Worm (Caenorhabditis elegans) whole organism, late embryonic: Measurements from ENCODE around the gene bbs-2.

Source experiments
- ama-1 ChIP-seq: fragments of 150-350 bp; optimal IDR thresholded peaks from 2 replicates; lab custom pipeline; 2014
- fkh-10 ChIP-seq: fragments of 150-350 bp; optimal IDR thresholded peaks from 2 replicates; lab custom pipeline; 2014; ENCODE audit warnings: missing biosample characterization, missing genetic modification reagents, missing genetic modification characterization
- fkh-6 ChIP-seq: sonication (generic microtip); optimal IDR thresholded peaks from 2 replicates; lab custom pipeline; 2016; ENCODE audit warnings: missing genetic modification characterization, missing compliant biosample characterization

DNA sequence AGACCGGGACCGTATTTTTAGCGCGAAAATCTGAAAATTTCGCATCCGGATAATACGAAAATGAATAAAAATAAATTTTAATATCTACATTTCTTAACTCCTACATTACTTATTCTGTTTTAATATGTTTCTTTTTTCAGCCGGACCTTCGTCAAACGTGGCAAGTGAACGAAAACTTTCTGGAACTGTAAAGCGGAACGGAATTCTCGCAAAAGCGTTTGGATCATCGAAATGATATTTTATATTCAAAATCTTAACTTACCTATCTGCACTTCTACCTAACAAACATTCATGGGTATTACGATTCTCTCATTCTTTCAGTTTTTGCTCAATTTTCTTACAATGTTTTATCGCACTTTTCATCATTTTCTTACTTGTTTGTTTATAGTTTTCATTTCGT lies 27.2 kb upstream of the bbs-2 start:
- no peak for TF ChIP-seq fkh-6 (tag; lab: Kevin White, UChicago)
- TF ChIP-seq ama-1 (lab: Kevin White, UChicago) = no peak
- no peak for TF ChIP-seq fkh-10 (GFP tag; lab: Kevin White, UChicago)
